Fruit fly (Drosophila melanogaster) whole organism, wandering third instar larva: ENCODE data around the gene CG14983.

Source experiments
- Abd-B ChIP-seq: fragments of >200 bp; optimal IDR thresholded peaks from 2 replicates; lab custom pipeline; 2017; ENCODE audit warnings: missing biosample characterization, missing genetic modification characterization
- Dfd ChIP-seq: fragments of >200 bp; optimal IDR thresholded peaks from 2 replicates; lab custom pipeline; 2017; ENCODE audit warnings: missing biosample characterization, missing genetic modification characterization
- Dif ChIP-seq: fragments of 200-275, 200-300 bp; sonication (Bioruptor generic); optimal IDR thresholded peaks from 2 replicates; lab custom pipeline; 2018; ENCODE audit warnings: missing biosample characterization, missing genetic modification characterization; ENCODE audit not compliant: partially characterized antibody
- Hr78 ChIP-seq: fragments of >200 bp; optimal IDR thresholded peaks from 2 replicates; lab custom pipeline; 2017; ENCODE audit warnings: missing biosample characterization, missing genetic modification characterization
- Mio ChIP-seq: sonication (Bioruptor generic); optimal IDR thresholded peaks from 2 replicates; lab custom pipeline; 2016; ENCODE audit warnings: missing biosample characterization, missing genetic modification characterization
- dl ChIP-seq, 2 experiments: fragments of 175-275, 200-275 bp in 1 of 2; fragments of 200-275 bp in 1 of 2; sonication (Bioruptor generic); optimal IDR thresholded peaks; lab custom pipeline; 2018; ENCODE audit warnings: mild to moderate bottlenecking in 2 of 2, missing biosample characterization in 2 of 2, missing genetic modification characterization in 2 of 2, moderate library complexity in 2 of 2; ENCODE audit not compliant: partially characterized antibody in 2 of 2, insufficient read depth in 1 of 2
- foxo ChIP-seq, 2 experiments: fragments of 200-800 bp; sonication (Bioruptor generic); optimal IDR thresholded peaks; 2 replicates in 1 of 2; 3 replicates in 1 of 2; lab custom pipeline; 2016 to 2017; ENCODE audit warnings: missing biosample characterization in 2 of 2, missing genetic modification characterization in 2 of 2
- lola ChIP-seq: fragments of >200 bp; optimal IDR thresholded peaks from 2 replicates; lab custom pipeline; 2017; ENCODE audit warnings: missing biosample characterization, missing genetic modification characterization
- pan ChIP-seq: fragments of >200 bp; optimal IDR thresholded peaks from 2 replicates; lab custom pipeline; 2017
- psq ChIP-seq: fragments of 200-800 bp; sonication (Bioruptor generic); optimal IDR thresholded peaks from 3 replicates; lab custom pipeline; 2017; ENCODE audit warnings: missing biosample characterization, mild to moderate bottlenecking, missing genetic modification characterization, moderate library complexity
- usp ChIP-seq: fragments of >200 bp; optimal IDR thresholded peaks from 2 replicates; lab custom pipeline; 2017; ENCODE audit warnings: missing biosample characterization, missing genetic modification characterization
- woc ChIP-seq: sonication (Bioruptor generic); optimal IDR thresholded peaks from 2 replicates; lab custom pipeline; 2016; ENCODE audit warnings: missing biosample characterization, mild to moderate bottlenecking, missing genetic modification characterization

DNA sequence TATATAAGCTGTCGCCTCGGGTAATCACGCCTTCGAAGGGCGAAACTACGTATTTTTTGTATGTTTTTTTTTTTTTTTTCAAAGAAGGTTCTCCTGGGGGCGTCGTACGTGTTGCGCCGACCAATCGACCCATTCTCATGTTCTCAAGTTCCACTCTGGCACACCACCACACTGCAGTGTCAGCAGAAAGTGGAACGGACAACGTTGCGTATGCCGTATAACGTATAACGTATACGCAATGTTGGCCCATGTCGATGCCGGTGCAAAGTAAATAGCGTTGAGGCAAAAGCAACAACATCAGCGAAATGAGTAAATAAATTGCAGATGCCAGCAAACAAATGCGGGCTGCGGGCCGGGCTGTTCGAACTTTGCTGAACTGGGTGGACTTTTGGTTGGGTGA is 37.0 kb downstream of the CG14983 start:
- no peak for TF ChIP-seq pan (lab: Kevin White, UChicago)
- TF ChIP-seq dl (GFP tag; optimal IDR thresholded peaks at IDR 0.05; lab: Kevin White, UChicago; ENCODE audit: insufficient read depth in 1 of 2, partially characterized antibody in 2 of 2) = no peak
- TF ChIP-seq woc (GFP tag; lab: Kevin White, UChicago) = no peak
- no peak for TF ChIP-seq Hr78 (GFP tag; lab: Kevin White, UChicago)
- no peak for TF ChIP-seq Dfd (GFP tag; lab: Kevin White, UChicago)
- TF ChIP-seq Dif (GFP tag; lab: Kevin White, UChicago) = no peak
- TF ChIP-seq psq (GFP tag; lab: Kevin White, UChicago) = no peak
- no peak for TF ChIP-seq Mio (GFP tag; lab: Kevin White, UChicago)
- no peak for TF ChIP-seq lola (GFP tag; lab: Kevin White, UChicago)
- TF ChIP-seq foxo (GFP tag; optimal IDR thresholded peaks at IDR 0.05; lab: Kevin White, UChicago) = no peak
- TF ChIP-seq usp (GFP tag; lab: Kevin White, UChicago) = no peak
- TF ChIP-seq Abd-B (GFP tag; lab: Kevin White, UChicago) = no peak
